Worm (Caenorhabditis elegans) whole organism, L1 larva: ENCODE measurements around the gene F13D12.5.

Experiments
- C16A3.4 ChIP-seq: fragments of 150-350 bp; optimal IDR thresholded peaks from 2 replicates; lab custom pipeline; 2014; ENCODE audit warnings: missing biosample characterization, missing genetic modification characterization
- Y116A8C.19 ChIP-seq: sonication (generic microtip); optimal IDR thresholded peaks from 2 replicates; lab custom pipeline; 2016; ENCODE audit warnings: missing compliant biosample characterization, missing genetic modification characterization, borderline replicate concordance
- alr-1 ChIP-seq: fragments of 200-800 bp; sonication (Bioruptor generic); optimal IDR thresholded peaks from 2 replicates; lab custom pipeline; 2018; ENCODE audit warnings: borderline replicate concordance, mild to moderate bottlenecking, missing genetic modification characterization, missing compliant biosample characterization
- aly-2 ChIP-seq: fragments of 150-350 bp; optimal IDR thresholded peaks from 2 replicates; lab custom pipeline; 2014; ENCODE audit warnings: missing biosample characterization, missing genetic modification characterization
- ceh-82 ChIP-seq, 3 experiments: fragments of 150-350 bp in 1 of 3; sonication (generic microtip) in 2 of 3; optimal IDR thresholded peaks; 2 replicates each; lab custom pipeline; 2014 to 2017; ENCODE audit warnings: missing biosample characterization in 3 of 3, missing genetic modification characterization in 3 of 3
- ceh-90 ChIP-seq: sonication (generic microtip); optimal IDR thresholded peaks from 2 replicates; lab custom pipeline; 2016; ENCODE audit warnings: missing genetic modification characterization, missing compliant biosample characterization
- ces-1 ChIP-seq: fragments of 150-350 bp; optimal IDR thresholded peaks from 2 replicates; lab custom pipeline; 2014; ENCODE audit warnings: missing biosample characterization, missing genetic modification reagents, missing genetic modification characterization
- dpl-1 ChIP-seq, 3 experiments: fragments of 150-350 bp in 2 of 3; sonication (generic microtip) in 1 of 3; optimal IDR thresholded peaks; 2 replicates each; lab custom pipeline; 2014 to 2017; ENCODE audit warnings: missing biosample characterization in 3 of 3, missing genetic modification characterization in 3 of 3, missing genetic modification reagents in 3 of 3
- efl-1 ChIP-seq, 4 experiments: fragments of 150-350 bp; optimal IDR thresholded peaks in 3 of 4; peaks in 1 of 4; 1 replicate in 1 of 4; 2 replicates in 3 of 4; lab custom pipeline; 2014; ENCODE audit warnings: missing biosample characterization in 2 of 4, missing genetic modification characterization in 2 of 4, missing genetic modification reagents in 2 of 4
- efl-3 ChIP-seq: fragments of 200-800 bp; sonication (Bioruptor generic); optimal IDR thresholded peaks from 2 replicates; lab custom pipeline; 2018; ENCODE audit warnings: mild to moderate bottlenecking, missing genetic modification characterization, missing compliant biosample characterization
- egl-13 ChIP-seq: sonication (generic microtip); optimal IDR thresholded peaks from 2 replicates; lab custom pipeline; 2016; ENCODE audit warnings: missing genotype, missing genetic modification reagents, missing genetic modification characterization, missing compliant biosample characterization
- egl-27 ChIP-seq, 2 experiments: fragments of 150-350 bp in 1 of 2; sonication (generic microtip); optimal IDR thresholded peaks; 3 replicates each; lab custom pipeline; 2017 to 2018; ENCODE audit warnings: missing biosample characterization in 2 of 2, missing genetic modification characterization in 2 of 2, missing genetic modification reagents in 2 of 2
- elt-3 ChIP-seq, 6 experiments: fragments of 150-350 bp in 1 of 6; sonication (generic microtip); optimal IDR thresholded peaks; 2 replicates each; lab custom pipeline; 2017 to 2018; ENCODE audit warnings: missing biosample characterization in 6 of 6, missing genetic modification characterization in 6 of 6, inconsistent platforms in 1 of 6
- fkh-8 ChIP-seq: sonication (generic microtip); optimal IDR thresholded peaks from 2 replicates; lab custom pipeline; 2016; ENCODE audit warnings: mild to moderate bottlenecking, missing genetic modification characterization, missing compliant biosample characterization
- grh-1 ChIP-seq: fragments of 200-800 bp; sonication (Bioruptor generic); IDR thresholded peaks from 2 replicates; pipeline ENCODE4 v1.3.6; 2022; ENCODE audit warnings: missing genetic modification reagents, missing genetic modification characterization, missing compliant biosample characterization
- hlh-17 ChIP-seq: fragments of 200-800 bp; sonication (Bioruptor generic); optimal IDR thresholded peaks from 2 replicates; lab custom pipeline; 2018; ENCODE audit warnings: missing genetic modification characterization, mild to moderate bottlenecking, missing compliant biosample characterization, moderate library complexity, borderline replicate concordance
- hlh-4 ChIP-seq: sonication (generic microtip); optimal IDR thresholded peaks from 2 replicates; lab custom pipeline; 2016; ENCODE audit warnings: mild to moderate bottlenecking, missing genetic modification characterization, missing compliant biosample characterization
- hpl-2 ChIP-seq: fragments of 150-350 bp; optimal IDR thresholded peaks from 2 replicates; lab custom pipeline; 2014; ENCODE audit warnings: missing biosample characterization, missing genetic modification reagents, missing genetic modification characterization
- irx-1 ChIP-seq: sonication (generic microtip); optimal IDR thresholded peaks from 2 replicates; lab custom pipeline; 2016; ENCODE audit warnings: missing genetic modification characterization, missing compliant biosample characterization
- isw-1 ChIP-seq: fragments of 200-800 bp; sonication (Bioruptor generic); IDR thresholded peaks from 2 replicates; pipeline ENCODE4 v1.3.6; 2022; ENCODE audit warnings: missing genetic modification characterization, missing compliant biosample characterization
- lin-13 ChIP-seq: fragments of 150-350 bp; optimal IDR thresholded peaks from 2 replicates; lab custom pipeline; 2014; ENCODE audit warnings: missing biosample characterization, missing genetic modification reagents, missing genetic modification characterization
- lin-14 ChIP-seq: fragments of 200-800 bp; sonication (Bioruptor generic); optimal IDR thresholded peaks from 2 replicates; lab custom pipeline; 2018; ENCODE audit warnings: mild to moderate bottlenecking, missing genetic modification characterization, moderate library complexity, missing compliant biosample characterization
- lin-35 ChIP-seq, 2 experiments: fragments of 150-350 bp; optimal IDR thresholded peaks; 2 replicates each; lab custom pipeline; 2014; ENCODE audit warnings: missing biosample characterization in 2 of 2, missing genetic modification characterization in 2 of 2, missing genetic modification reagents in 2 of 2
- lir-3 ChIP-seq: sonication (generic microtip); optimal IDR thresholded peaks from 2 replicates; lab custom pipeline; 2016; ENCODE audit warnings: mild to moderate bottlenecking, missing genetic modification characterization, moderate library complexity, missing compliant biosample characterization; ENCODE audit not compliant: poor library complexity
- lsy-2 ChIP-seq, 2 experiments: fragments of 150-350 bp; optimal IDR thresholded peaks; 2 replicates each; lab custom pipeline; 2014; ENCODE audit warnings: missing biosample characterization in 2 of 2, missing genetic modification characterization in 2 of 2
- mef-2 ChIP-seq: fragments of 150-350 bp; optimal IDR thresholded peaks from 2 replicates; lab custom pipeline; 2014; ENCODE audit warnings: missing biosample characterization, missing genetic modification characterization
- mep-1 ChIP-seq: fragments of 150-350 bp; optimal IDR thresholded peaks from 2 replicates; lab custom pipeline; 2014; ENCODE audit warnings: missing biosample characterization, missing genetic modification characterization
- nhr-11 ChIP-seq: fragments of 150-350 bp; optimal IDR thresholded peaks from 2 replicates; lab custom pipeline; 2014; ENCODE audit warnings: missing biosample characterization, missing genetic modification characterization
- nhr-12 ChIP-seq: sonication (generic microtip); optimal IDR thresholded peaks from 2 replicates; lab custom pipeline; 2017; ENCODE audit warnings: missing biosample characterization, missing genetic modification characterization
- nhr-19 ChIP-seq: fragments of 200-800 bp; sonication (Bioruptor generic); conservative IDR thresholded peaks from 2 replicates; pipeline ENCODE4 v1.3.6; 2022; ENCODE audit warnings: missing genetic modification characterization, missing compliant biosample characterization
- nhr-28 ChIP-seq: fragments of 150-350 bp; optimal IDR thresholded peaks from 2 replicates; lab custom pipeline; 2014; ENCODE audit warnings: missing biosample characterization, missing genetic modification characterization
- nhr-47 ChIP-seq: sonication (generic microtip); optimal IDR thresholded peaks from 2 replicates; lab custom pipeline; 2016; ENCODE audit warnings: mild to moderate bottlenecking, missing genetic modification characterization, moderate library complexity, missing compliant biosample characterization
- nhr-71 ChIP-seq: sonication (generic microtip); optimal IDR thresholded peaks from 2 replicates; lab custom pipeline; 2016; ENCODE audit warnings: mild to moderate bottlenecking, missing genetic modification characterization, moderate library complexity, missing compliant biosample characterization
- nhr-77 ChIP-seq: fragments of 150-350 bp; optimal IDR thresholded peaks from 2 replicates; lab custom pipeline; 2014; ENCODE audit warnings: missing biosample characterization, missing genetic modification characterization
- nhr-84 ChIP-seq: sonication (generic microtip); optimal IDR thresholded peaks from 2 replicates; lab custom pipeline; 2017; ENCODE audit warnings: missing biosample characterization, missing genetic modification characterization
- nhr-85 ChIP-seq: sonication (generic microtip); peaks from one replicate; lab custom pipeline; 2016; ENCODE audit warnings: missing genetic modification characterization, inconsistent platforms, missing compliant biosample characterization
- nhr-90 ChIP-seq: sonication (generic microtip); optimal IDR thresholded peaks from 2 replicates; lab custom pipeline; 2016; ENCODE audit warnings: mild to moderate bottlenecking, missing genetic modification characterization, missing compliant biosample characterization; ENCODE audit not compliant: poor library complexity
- skn-1 ChIP-seq: fragments of 150-350 bp; optimal IDR thresholded peaks from 2 replicates; lab custom pipeline; 2014; ENCODE audit warnings: missing biosample characterization, missing genetic modification characterization
- tbx-2 ChIP-seq: sonication (generic microtip); optimal IDR thresholded peaks from 2 replicates; lab custom pipeline; 2016; ENCODE audit warnings: missing genetic modification characterization, missing compliant biosample characterization
- tlp-1 ChIP-seq: fragments of 150-350 bp; optimal IDR thresholded peaks from 2 replicates; lab custom pipeline; 2014; ENCODE audit warnings: missing biosample characterization, missing genetic modification characterization
- unc-30 ChIP-seq: sonication (generic microtip); optimal IDR thresholded peaks from 2 replicates; lab custom pipeline; 2017; ENCODE audit warnings: missing biosample characterization, missing genetic modification characterization
- unc-86 ChIP-seq: sonication (generic microtip); optimal IDR thresholded peaks from 2 replicates; lab custom pipeline; 2016; ENCODE audit warnings: missing genetic modification characterization, missing compliant biosample characterization
- unc-98 ChIP-seq: fragments of 200-800 bp; sonication (Bioruptor generic); IDR thresholded peaks from 2 replicates; pipeline ENCODE4 v1.3.6; 2022; ENCODE audit warnings: missing genetic modification characterization, missing compliant biosample characterization
- xbp-1 ChIP-seq: sonication (generic microtip); optimal IDR thresholded peaks from 2 replicates; lab custom pipeline; 2016; ENCODE audit warnings: missing genetic modification characterization, missing compliant biosample characterization
- zag-1 ChIP-seq: fragments of 150-350 bp; optimal IDR thresholded peaks from 2 replicates; lab custom pipeline; 2014; ENCODE audit warnings: missing biosample characterization, missing genetic modification characterization
- ztf-11 ChIP-seq, 2 experiments: sonication (generic microtip); optimal IDR thresholded peaks; 2 replicates each; lab custom pipeline; 2016 to 2017; ENCODE audit warnings: missing genetic modification characterization in 2 of 2, missing biosample characterization in 1 of 2, missing compliant biosample characterization in 1 of 2

F13D12.5 gene

DNA sequence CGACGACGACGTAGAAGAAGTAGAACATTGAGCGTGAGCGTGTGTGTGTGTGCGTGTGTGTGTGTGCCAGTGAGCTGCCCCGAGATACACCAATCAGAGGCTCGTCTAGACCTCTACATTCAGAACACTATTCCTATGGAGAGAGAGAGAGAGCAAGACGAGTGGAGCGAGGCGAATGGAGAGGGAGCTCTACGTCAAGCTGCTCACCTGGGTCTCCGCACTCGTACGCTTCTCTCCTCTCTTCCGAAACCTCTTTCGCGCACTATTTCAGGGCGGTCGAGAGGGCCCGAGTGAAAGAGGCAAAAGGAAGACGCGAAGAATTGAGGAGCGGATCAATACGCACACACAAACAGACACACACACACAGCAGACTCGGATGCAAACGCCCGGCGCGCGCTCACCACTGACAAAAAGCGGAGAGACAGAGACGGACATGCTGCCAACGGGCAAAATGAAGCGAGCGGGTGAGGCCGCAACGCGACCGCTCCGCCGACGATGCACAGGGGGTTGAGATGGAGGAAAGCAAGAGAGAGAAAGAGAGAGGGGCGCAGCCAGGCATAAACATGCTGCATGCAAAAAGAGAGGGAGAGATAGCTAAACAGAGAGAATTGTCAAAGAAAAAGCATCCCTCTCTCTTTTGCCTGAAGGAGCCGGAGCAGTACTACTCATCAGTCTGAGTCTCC, 23.0 kb downstream of the F13D12.5 start (continued):
- TF ChIP-seq dpl-1 (GFP tag; optimal IDR thresholded peaks at IDR 0.05; lab: Kevin White, UChicago) (peak; percentile 17 to 41 (median 40)), ztf-11 (tag; optimal IDR thresholded peaks at IDR 0.05; lab: Kevin White, UChicago) (peak in 1 of 2 experiments; percentile 78), elt-3 (tag; optimal IDR thresholded peaks at IDR 0.05; lab: Kevin White, UChicago) (peak in 1 of 6 experiments; percentile 13), hlh-4 (tag; lab: Kevin White, UChicago) (no peak), aly-2 (tag; lab: Kevin White, UChicago) (peak; percentile 37), lin-35 (GFP tag; optimal IDR thresholded peaks at IDR 0.05; lab: Kevin White, UChicago) (peak; percentile 54 to 59), mef-2 (tag; lab: Kevin White, UChicago) (peak; percentile 6), tbx-2 (peak; percentile 86), Y116A8C.19 (tag; lab: Kevin White, UChicago) (no peak), ceh-82 (tag; optimal IDR thresholded peaks at IDR 0.05; lab: Kevin White, UChicago) (peak; percentile 54 to 80 (median 73)), isw-1 (GFP tag; lab: Robert Waterston, UW) (peak; percentile 37; the same call in 1 of the 2 replicates), nhr-19 (GFP tag; lab: Robert Waterston, UW) (peak; percentile 67; the same call in 1 of the 2 replicates), egl-13 (tag; lab: Kevin White, UChicago) (peak; percentile 78), unc-98 (GFP tag; lab: Robert Waterston, UW) (no peak)

DNA sequence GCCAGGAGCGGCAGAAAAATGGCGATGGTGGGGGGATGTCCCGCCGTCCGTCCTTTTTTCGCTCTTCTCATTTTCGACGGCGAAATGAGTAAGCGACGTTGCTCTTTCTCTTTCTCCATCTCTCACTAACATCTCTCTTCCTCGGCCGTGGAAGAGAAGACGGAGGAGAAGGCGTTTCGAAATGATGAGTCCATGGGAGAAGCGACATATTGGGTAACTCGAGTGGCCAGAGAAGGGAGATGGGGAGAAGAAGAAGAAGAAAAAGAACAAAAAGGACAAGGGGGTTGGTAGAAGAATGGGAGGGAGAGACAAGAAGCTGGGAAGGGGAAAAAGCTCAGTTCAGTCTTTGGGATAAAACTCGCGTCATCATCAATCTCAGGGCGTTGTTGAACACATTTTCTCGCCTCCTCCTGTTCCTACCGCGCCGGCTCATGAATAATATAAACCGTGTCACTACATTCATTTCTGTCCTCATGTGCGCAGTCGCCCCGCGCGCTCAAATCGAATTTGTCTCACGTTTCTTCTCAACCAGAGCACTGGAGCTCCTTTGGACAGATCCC, 25.1 kb downstream of the F13D12.5 start:
- TF ChIP-seq ztf-11 (tag; optimal IDR thresholded peaks at IDR 0.05; lab: Kevin White, UChicago): peak in 1 of 2 experiments; percentile 1
- no peak for TF ChIP-seq nhr-90
- TF ChIP-seq irx-1 (tag; lab: Kevin White, UChicago): no peak
- no peak for TF ChIP-seq lir-3
- no peak for TF ChIP-seq zag-1 (tag; lab: Kevin White, UChicago)
- no peak for TF ChIP-seq alr-1
- TF ChIP-seq Y116A8C.19 (tag; lab: Kevin White, UChicago): no peak
- TF ChIP-seq lin-13 (GFP tag; lab: Kevin White, UChicago): no peak
- TF ChIP-seq mep-1 (tag; lab: Kevin White, UChicago): peak; percentile 7
- peak; percentile 36 for TF ChIP-seq tbx-2
- peak in 1 of 2 experiments; percentile 37 for TF ChIP-seq lsy-2 (tag; optimal IDR thresholded peaks at IDR 0.05; lab: Kevin White, UChicago)
- no peak for TF ChIP-seq grh-1 (GFP tag; lab: Robert Waterston, UW)
- TF ChIP-seq lin-14 (GFP tag; lab: Kevin White, UChicago): peak; percentile 80
- TF ChIP-seq xbp-1 (tag; lab: Kevin White, UChicago): peak; percentile 30
- no peak for TF ChIP-seq unc-30 (tag; lab: Kevin White, UChicago)
- TF ChIP-seq nhr-11 (tag; lab: Kevin White, UChicago): no peak
- TF ChIP-seq nhr-84 (tag; lab: Kevin White, UChicago): no peak
- TF ChIP-seq ceh-90 (tag; lab: Kevin White, UChicago): no peak
- no peak for TF ChIP-seq C16A3.4 (tag; lab: Kevin White, UChicago)
- TF ChIP-seq nhr-71 (tag; lab: Kevin White, UChicago): peak; percentile 35
- peak in 1 of 2 experiments; percentile 0 for TF ChIP-seq efl-1 (optimal IDR thresholded peaks at IDR 0.05; lab: Kevin White, UChicago)
- TF ChIP-seq efl-1 (GFP tag; optimal IDR thresholded peaks at IDR 0.05 in 1 of 2; lab: Kevin White, UChicago): peak in 1 of 2 experiments; percentile 51
- TF ChIP-seq nhr-77 (tag; lab: Kevin White, UChicago): no peak
- TF ChIP-seq ceh-82 (tag; optimal IDR thresholded peaks at IDR 0.05; lab: Kevin White, UChicago): peak; percentile 8 to 70 (median 33)
- TF ChIP-seq nhr-47 (tag; lab: Kevin White, UChicago): peak; percentile 21
- no peak for TF ChIP-seq nhr-12 (tag; lab: Kevin White, UChicago)
- TF ChIP-seq fkh-8: peak; percentile 0
- TF ChIP-seq ces-1 (GFP tag; lab: Kevin White, UChicago): no peak
- TF ChIP-seq skn-1 (tag; lab: Kevin White, UChicago): peak; percentile 31
- TF ChIP-seq hlh-17: no peak
- no peak for TF ChIP-seq tlp-1
- no peak for TF ChIP-seq lin-35 (GFP tag; optimal IDR thresholded peaks at IDR 0.05; lab: Kevin White, UChicago)
- TF ChIP-seq nhr-85: no peak
- TF ChIP-seq nhr-28 (tag; lab: Kevin White, UChicago): no peak
- peak; percentile 3; the same call in 1 of the 2 replicates for TF ChIP-seq isw-1 (GFP tag; lab: Robert Waterston, UW)
- no peak for TF ChIP-seq egl-27 (tag; optimal IDR thresholded peaks at IDR 0.05; lab: Kevin White, UChicago)
- peak; percentile 34 for TF ChIP-seq unc-86
- TF ChIP-seq hpl-2 (GFP tag; lab: Kevin White, UChicago): no peak
- no peak for TF ChIP-seq efl-3 (GFP tag; lab: Kevin White, UChicago)
